Worm (Caenorhabditis elegans): ENCODE measurements around the gene nhr-168.

nhr-168 gene

ce11 chrV:13333386-13334180 is at the start of gene nhr-168:
Gene nhr-168, minus strand, starts transcription at chrV:13333871.
- TF ChIP-seq T26A8.4 (GFP tag; IDR thresholded peaks at IDR 0.05) (no peak), hlh-30 (tag; optimal IDR thresholded peaks at IDR 0.05; ENCODE audit: insufficient read depth) (peak; percentile 6), unc-62 (GFP tag; optimal IDR thresholded peaks at IDR 0.05 in 1 of 2) (peak in 1 of 2 experiments; percentile 30), unc-62 (tag; optimal IDR thresholded peaks at IDR 0.05) (no peak), ZK546.5 (tag; optimal IDR thresholded peaks at IDR 0.05) (no peak), dmd-6 (GFP tag; IDR thresholded peaks at IDR 0.05) (peak; percentile 88), mxl-3 (GFP tag; optimal IDR thresholded peaks at IDR 0.05) (peak; percentile 20), dve-1 (tag; optimal IDR thresholded peaks at IDR 0.05; ENCODE audit: insufficient read depth) (peak; percentile 49), nhr-77 (tag; optimal IDR thresholded peaks at IDR 0.05) (peak; percentile 58), mes-2 (tag; optimal IDR thresholded peaks at IDR 0.05; ENCODE audit: poor library complexity, severe bottlenecking) (no peak), lin-1 (GFP tag; IDR thresholded peaks at IDR 0.05) (0 out of 2 replicates have a peak, but pooled peaks have one; percentile 25), mdl-1 (tag; optimal IDR thresholded peaks at IDR 0.05) (peak in 1 of 2 experiments; percentile 50), daf-16 (GFP tag; optimal IDR thresholded peaks at IDR 0.05) (no peak), daf-16 (tag; optimal IDR thresholded peaks at IDR 0.05) (peak; percentile 32), nhr-28 (tag; optimal IDR thresholded peaks at IDR 0.05) (peak; percentile 55), lin-38 (GFP tag; IDR thresholded peaks at IDR 0.05) (no peak), rbr-2 (tag; optimal IDR thresholded peaks at IDR 0.05) (no peak), vab-7 (GFP tag; IDR thresholded peaks at IDR 0.05) (no peak)

ce11 chrV:13380980-13381379 is 47.3 kb upstream of the nhr-168 start, which contains the start of gene cpz-2:
Gene cpz-2, plus strand, starts transcription at chrV:13381189.
- TF ChIP-seq gei-8 (GFP tag; optimal IDR thresholded peaks at IDR 0.05) (no peak), pqm-1 (tag; optimal IDR thresholded peaks at IDR 0.05) (peak; percentile 60), daf-16 (GFP tag; optimal IDR thresholded peaks at IDR 0.05) (no peak), daf-16 (tag; optimal IDR thresholded peaks at IDR 0.05) (peak; percentile 57), nhr-237 (tag; optimal IDR thresholded peaks at IDR 0.05) (no peak), arid-1 (GFP tag; conservative IDR thresholded peaks at IDR 0.05) (no peak), dve-1 (tag; optimal IDR thresholded peaks at IDR 0.05; ENCODE audit: insufficient read depth) (peak; percentile 60), hlh-11 (tag; optimal IDR thresholded peaks at IDR 0.05) (peak; percentile 24), nhr-28 (tag; optimal IDR thresholded peaks at IDR 0.05) (peak; percentile 38), dmd-8 (GFP tag; IDR thresholded peaks at IDR 0.05) (no peak), nhr-6 (tag; optimal IDR thresholded peaks at IDR 0.05) (peak; percentile 46), snpc-4 (tag; optimal IDR thresholded peaks at IDR 0.05) (no peak), Y75B8A.6 (GFP tag; IDR thresholded peaks at IDR 0.05) (no peak)

- TF ChIP-seq sdz-12 (GFP tag; optimal IDR thresholded peaks at IDR 0.05) (no peak), nhr-111 (GFP tag; optimal IDR thresholded peaks at IDR 0.05) (no peak), lin-38 (GFP tag; IDR thresholded peaks at IDR 0.05) (no peak), hlh-11 (tag; optimal IDR thresholded peaks at IDR 0.05) (peak; percentile 67), mxl-3 (GFP tag; optimal IDR thresholded peaks at IDR 0.05) (peak; percentile 85), aly-2 (tag; optimal IDR thresholded peaks at IDR 0.05) (no peak), hmg-1.1 (GFP tag; IDR thresholded peaks at IDR 0.05) (no peak), dpl-1 (GFP tag; optimal IDR thresholded peaks at IDR 0.05) (no peak), aha-1 (tag) (peak; percentile 29), egl-43 (GFP tag; IDR thresholded peaks at IDR 0.05) (no peak), ceh-20 (GFP tag; IDR thresholded peaks at IDR 0.05) (no peak), ZK546.5 (tag; optimal IDR thresholded peaks at IDR 0.05) (no peak), pqm-1 (tag; optimal IDR thresholded peaks at IDR 0.05) (no peak), ceh-62 (tag; optimal IDR thresholded peaks at IDR 0.05) (no peak), nhr-77 (tag; optimal IDR thresholded peaks at IDR 0.05) (no peak), dve-1 (tag; optimal IDR thresholded peaks at IDR 0.05; ENCODE audit: insufficient read depth) (peak; percentile 43), dmd-9 (GFP tag; IDR thresholded peaks at IDR 0.05) (no peak), dmd-6 (GFP tag; IDR thresholded peaks at IDR 0.05) (peak; percentile 24; the same call in 1 of the 2 replicates), set-16 (GFP tag; IDR thresholded peaks at IDR 0.05) (0 out of 2 replicates have a peak, but pooled peaks have one; percentile 6), F37D6.2 (tag; optimal IDR thresholded peaks at IDR 0.05) (no peak), mep-1 (tag; optimal IDR thresholded peaks at IDR 0.05) (peak; percentile 64), lin-29 (GFP tag; IDR thresholded peaks at IDR 0.05) (no peak), hlh-30 (tag; optimal IDR thresholded peaks at IDR 0.05; ENCODE audit: insufficient read depth) (peak; percentile 74), mdt-29 (GFP tag; IDR thresholded peaks at IDR 0.05) (no peak), snpc-1.2 (GFP tag; IDR thresholded peaks at IDR 0.05) (no peak), zag-1 (tag; optimal IDR thresholded peaks at IDR 0.05) (no peak), madf-9 (GFP tag; conservative IDR thresholded peaks at IDR 0.05) (0 out of 2 replicates have a peak, but pooled peaks have one; percentile 10)
Observed at ce11 chrV:13380178-13380577, 46.5 kb upstream of the nhr-168 start, which contains the start of gene ifbp-1. Gene ifbp-1, minus strand, starts transcription at chrV:13380262.
